Worm (Caenorhabditis elegans): ENCODE measurements around the gene nphp-1.

- TF ChIP-seq ekl-4 (GFP tag; IDR thresholded peaks at IDR 0.05), result no peak
- TF ChIP-seq nhr-27 (tag; optimal IDR thresholded peaks at IDR 0.05), result no peak
Measured at ce11 chrII:10693655-10694054, 41.6 kb upstream of the nphp-1 start, which contains the start of gene gbh-1.
